Worm (Caenorhabditis elegans) whole organism, young adult: ENCODE data around the gene srh-209.
"Not testable (repeated sequence)": the region's sequence is repeated elsewhere in the genome, so short reads cannot be mapped to it uniquely, and the experiment has no call there.

ENCODE experiments used
- C06A6.2 ChIP-seq: fragments of 200-800 bp; sonication (Bioruptor generic); conservative IDR thresholded peaks from 2 replicates; pipeline ENCODE4 v1.3.6; 2022; ENCODE audit warnings: missing genetic modification characterization, missing compliant biosample characterization
- D2030.7 ChIP-seq: fragments of 200-800 bp; sonication (Bioruptor generic); IDR thresholded peaks from 2 replicates; pipeline ENCODE4 v1.3.6; 2022; ENCODE audit warnings: missing genetic modification reagents, missing genetic modification characterization, missing compliant biosample characterization
- F10E7.11 ChIP-seq: sonication (generic microtip); optimal IDR thresholded peaks from 2 replicates; lab custom pipeline; 2017; ENCODE audit warnings: mild to moderate bottlenecking, missing genetic modification characterization, moderate library complexity, missing compliant biosample characterization
- F22D6.2 ChIP-seq: sonication (generic microtip); optimal IDR thresholded peaks from 2 replicates; lab custom pipeline; 2016; ENCODE audit warnings: mild to moderate bottlenecking, missing genetic modification characterization, missing compliant biosample characterization
- F23B12.7 ChIP-seq: sonication (generic microtip); optimal IDR thresholded peaks from 2 replicates; lab custom pipeline; 2017; ENCODE audit warnings: missing genetic modification characterization, mild to moderate bottlenecking, missing compliant biosample characterization, antibody characterized with exemption, moderate library complexity; ENCODE audit not compliant: insufficient read depth
- F37B4.10 ChIP-seq: fragments of 200-800 bp; sonication (Bioruptor generic); IDR thresholded peaks from 2 replicates; pipeline ENCODE4 v1.3.6; 2022; ENCODE audit warnings: missing genetic modification characterization, missing compliant biosample characterization
- F52B5.7 ChIP-seq: sonication (generic microtip); optimal IDR thresholded peaks from 2 replicates; lab custom pipeline; 2016; ENCODE audit warnings: mild to moderate bottlenecking, missing genetic modification characterization, missing compliant biosample characterization
- F57C9.4 ChIP-seq: sonication (generic microtip); optimal IDR thresholded peaks from 2 replicates; lab custom pipeline; 2017; ENCODE audit warnings: mild to moderate bottlenecking, missing genetic modification characterization, missing compliant biosample characterization
- K12H6.12 ChIP-seq: fragments of 200-800 bp; sonication (Bioruptor generic); optimal IDR thresholded peaks from 2 replicates; lab custom pipeline; 2018; ENCODE audit warnings: mild to moderate bottlenecking, missing genetic modification characterization, missing compliant biosample characterization
- Y79H2A.3 ChIP-seq: fragments of 200-800 bp; sonication (Bioruptor generic); conservative IDR thresholded peaks from 2 replicates; pipeline ENCODE4 v1.3.6; 2022; ENCODE audit warnings: missing genetic modification reagents, missing genetic modification characterization, missing compliant biosample characterization
- aptf-2 ChIP-seq: fragments of 200-800 bp; sonication (Bioruptor generic); conservative IDR thresholded peaks from 2 replicates; pipeline ENCODE4 v1.3.6; 2022; ENCODE audit warnings: missing genetic modification reagents, missing genetic modification characterization, missing compliant biosample characterization
- attf-5 ChIP-seq: fragments of 200-800 bp; sonication (Bioruptor generic); optimal IDR thresholded peaks from 2 replicates; lab custom pipeline; 2018; ENCODE audit warnings: mild to moderate bottlenecking, missing genetic modification characterization, missing compliant biosample characterization
- cebp-2 ChIP-seq: fragments of 200-800 bp; sonication (Bioruptor generic); IDR thresholded peaks from 2 replicates; pipeline ENCODE4 v1.3.6; 2022; ENCODE audit warnings: missing genetic modification characterization, missing compliant biosample characterization
- dox-1 ChIP-seq: fragments of 200-800 bp; sonication (Bioruptor generic); IDR thresholded peaks from 2 replicates; pipeline ENCODE4 v1.3.6; 2022; ENCODE audit warnings: missing genetic modification reagents, missing genetic modification characterization, missing compliant biosample characterization
- egl-44 ChIP-seq: fragments of 200-800 bp; sonication (Bioruptor generic); IDR thresholded peaks from 2 replicates; pipeline ENCODE4 v1.3.6; 2022; ENCODE audit warnings: missing genetic modification reagents, missing genetic modification characterization, missing compliant biosample characterization
- gei-17 ChIP-seq: fragments of 200-800 bp; sonication (Bioruptor generic); optimal IDR thresholded peaks from 2 replicates; lab custom pipeline; 2018; ENCODE audit warnings: mild to moderate bottlenecking, missing genetic modification characterization, missing compliant biosample characterization
- hlh-26 ChIP-seq: fragments of 200-800 bp; sonication (Bioruptor generic); conservative IDR thresholded peaks from 2 replicates; pipeline ENCODE4 v1.3.6; 2022; ENCODE audit warnings: missing genetic modification reagents, missing genetic modification characterization, missing compliant biosample characterization
- hrde-1 ChIP-seq: sonication (generic microtip); optimal IDR thresholded peaks from 2 replicates; lab custom pipeline; 2016; ENCODE audit warnings: missing genetic modification characterization, mild to moderate bottlenecking, missing compliant biosample characterization, moderate library complexity, missing genotype, missing genetic modification reagents, borderline replicate concordance
- lag-1 ChIP-seq: fragments of 200-800 bp; sonication (Bioruptor generic); IDR thresholded peaks from 2 replicates; pipeline ENCODE4 v1.3.6; 2022; ENCODE audit warnings: missing genetic modification reagents, missing genetic modification characterization, missing compliant biosample characterization
- lin-26 ChIP-seq: fragments of 200-800 bp; sonication (Bioruptor generic); IDR thresholded peaks from 2 replicates; pipeline ENCODE4 v1.3.6; 2022; ENCODE audit warnings: missing genetic modification reagents, missing genetic modification characterization, missing compliant biosample characterization
- lin-35 ChIP-seq, 3 experiments: fragments of 150-350 bp in 2 of 3; sonication (generic microtip) in 1 of 3; optimal IDR thresholded peaks; 2 replicates each; lab custom pipeline; 2014 to 2018; ENCODE audit warnings: missing biosample characterization in 3 of 3, missing genetic modification characterization in 3 of 3, missing genetic modification reagents in 3 of 3
- lin-54 ChIP-seq: fragments of 200-800 bp; sonication (Bioruptor generic); optimal IDR thresholded peaks from 2 replicates; lab custom pipeline; 2018; ENCODE audit warnings: mild to moderate bottlenecking, missing genetic modification characterization, missing compliant biosample characterization
- mel-28 ChIP-seq: sonication (generic microtip); optimal IDR thresholded peaks from 2 replicates; lab custom pipeline; 2016; ENCODE audit warnings: borderline replicate concordance, mild to moderate bottlenecking, missing genetic modification characterization, missing compliant biosample characterization
- mes-4 ChIP-seq: sonication (generic microtip); optimal IDR thresholded peaks from 2 replicates; lab custom pipeline; 2016; ENCODE audit warnings: missing genotype, missing genetic modification characterization, missing compliant biosample characterization
- nfya-2 ChIP-seq: fragments of 200-800 bp; sonication (Bioruptor generic); IDR thresholded peaks from 2 replicates; pipeline ENCODE4 v1.3.6; 2022; ENCODE audit warnings: missing genetic modification reagents, missing genetic modification characterization, missing compliant biosample characterization
- repo-1 ChIP-seq: sonication (generic microtip); optimal IDR thresholded peaks from 2 replicates; lab custom pipeline; 2017; ENCODE audit warnings: mild to moderate bottlenecking, missing genetic modification characterization, missing compliant biosample characterization
- sdz-38 ChIP-seq: sonication (generic microtip); optimal IDR thresholded peaks from 2 replicates; lab custom pipeline; 2016; ENCODE audit warnings: missing genotype, missing genetic modification characterization, missing compliant biosample characterization
- snpc-3.4 ChIP-seq: sonication (generic microtip); optimal IDR thresholded peaks from 2 replicates; lab custom pipeline; 2017; ENCODE audit warnings: missing genetic modification characterization, mild to moderate bottlenecking, missing compliant biosample characterization, antibody characterized with exemption, moderate library complexity, missing genotype, missing genetic modification reagents
- snpc-4 ChIP-seq, 5 experiments: fragments of 150-350 bp in 1 of 5; sonication (generic microtip) in 4 of 5; optimal IDR thresholded peaks; 2 replicates each; lab custom pipeline; 2014 to 2018; ENCODE audit warnings: missing genetic modification characterization in 5 of 5, missing biosample characterization in 3 of 5, antibody characterized with exemption in 2 of 5, mild to moderate bottlenecking in 2 of 5, missing compliant biosample characterization in 2 of 5, missing genotype in 2 of 5, moderate library complexity in 2 of 5, missing genetic modification reagents in 1 of 5
- somi-1 ChIP-seq: fragments of 200-800 bp; sonication (Bioruptor generic); optimal IDR thresholded peaks from 2 replicates; lab custom pipeline; 2018; ENCODE audit warnings: mild to moderate bottlenecking, missing genetic modification characterization, missing compliant biosample characterization
- tbp1 ChIP-seq: fragments of 200-800 bp; sonication (Bioruptor generic); optimal IDR thresholded peaks from 2 replicates; lab custom pipeline; 2018; ENCODE audit warnings: mild to moderate bottlenecking, missing genetic modification characterization, missing compliant biosample characterization
- tlf-1 ChIP-seq: fragments of 200-800 bp; sonication (Bioruptor generic); optimal IDR thresholded peaks from 2 replicates; lab custom pipeline; 2018; ENCODE audit warnings: mild to moderate bottlenecking, missing genetic modification characterization, missing compliant biosample characterization
- zim-3 ChIP-seq: sonication (generic microtip); optimal IDR thresholded peaks from 2 replicates; lab custom pipeline; 2017; ENCODE audit warnings: mild to moderate bottlenecking, missing genetic modification characterization, moderate library complexity, missing compliant biosample characterization
- ztf-22 ChIP-seq: fragments of 200-800 bp; sonication (Bioruptor generic); optimal IDR thresholded peaks from 2 replicates; lab custom pipeline; 2018; ENCODE audit warnings: mild to moderate bottlenecking, missing genetic modification characterization, moderate library complexity, missing compliant biosample characterization
- ztf-28 ChIP-seq: fragments of 200-800 bp; sonication (Bioruptor generic); IDR thresholded peaks from 2 replicates; pipeline ENCODE4 v1.3.6; 2022; ENCODE audit warnings: missing genetic modification reagents, missing genetic modification characterization, missing compliant biosample characterization
- ztf-3 ChIP-seq: fragments of 200-800 bp; sonication (Bioruptor generic); optimal IDR thresholded peaks from 2 replicates; lab custom pipeline; 2018; ENCODE audit warnings: mild to moderate bottlenecking, missing genetic modification characterization, missing compliant biosample characterization

The srh-209 gene

ce11 chrV:18404767-18405166 is at the start of gene srh-209:
TSS of gene srh-209 (minus strand) at chrV:18404867.
- TF ChIP-seq F52B5.7 (tag; lab: Kevin White, UChicago); F10E7.11 (tag; lab: Kevin White, UChicago); F37B4.10 (GFP tag; lab: Robert Waterston, UW): not testable (repeated sequence)

ce11 chrV:18444118-18444517 is 39.5 kb upstream of the srh-209 start, which contains the start of gene ZK228.1:
TSS of gene ZK228.1 (plus strand) at chrV:18444418.
- TF ChIP-seq sdz-38 (tag; lab: Kevin White, UChicago): no peak
- TF ChIP-seq F23B12.7 (tag; lab: Kevin White, UChicago): no peak
- no peak for TF ChIP-seq lin-26 (GFP tag; lab: Robert Waterston, UW)
- TF ChIP-seq zim-3 (tag; lab: Kevin White, UChicago): no peak
- TF ChIP-seq egl-44 (GFP tag; lab: Robert Waterston, UW): no peak
- no peak for TF ChIP-seq tbp1 (GFP tag; lab: Kevin White, UChicago)
- no peak for TF ChIP-seq D2030.7
- no peak for TF ChIP-seq mes-4
- TF ChIP-seq mel-28 (tag; lab: Kevin White, UChicago): no peak
- TF ChIP-seq F57C9.4 (tag; lab: Kevin White, UChicago): no peak
- no peak for TF ChIP-seq ztf-28 (GFP tag; lab: Robert Waterston, UW)
- no peak for TF ChIP-seq hlh-26 (GFP tag; lab: Robert Waterston, UW)
- no peak for TF ChIP-seq gei-17 (GFP tag; lab: Kevin White, UChicago)
- TF ChIP-seq F52B5.7 (tag; lab: Kevin White, UChicago): no peak

ce11 chrV:18439469-18439868 is 34.8 kb upstream of the srh-209 start, which contains the start of gene ZK262.9:
TSS of gene ZK262.9 (plus strand) at chrV:18439769.
- TF ChIP-seq ztf-3 (GFP tag; lab: Kevin White, UChicago); cebp-2; ztf-22 (GFP tag; lab: Kevin White, UChicago): not testable (repeated sequence)

- TF ChIP-seq repo-1 (tag; lab: Kevin White, UChicago): no peak
- no peak for TF ChIP-seq dox-1 (GFP tag; lab: Robert Waterston, UW)
- TF ChIP-seq snpc-3.4 (tag; lab: Kevin White, UChicago): no peak
- TF ChIP-seq Y79H2A.3: no peak
- no peak for TF ChIP-seq lin-35 (GFP tag; optimal IDR thresholded peaks at IDR 0.05; lab: Kevin White, UChicago)
- TF ChIP-seq C06A6.2: no peak
- TF ChIP-seq hrde-1 (tag; lab: Kevin White, UChicago): no peak
- TF ChIP-seq F22D6.2: no peak
- no peak for TF ChIP-seq mes-4
- TF ChIP-seq nfya-2: no peak
- no peak for TF ChIP-seq lin-54 (GFP tag; lab: Kevin White, UChicago)
Measured at ce11 chrV:18438081-18438480, 33.4 kb upstream of the srh-209 start, which contains the start of gene ZK262.8. TSS of gene ZK262.8 (plus strand) at chrV:18438381.

- no peak for TF ChIP-seq lag-1 (GFP tag; lab: Robert Waterston, UW)
- no peak for TF ChIP-seq tlf-1 (GFP tag; lab: Kevin White, UChicago)
- TF ChIP-seq snpc-4 (GFP tag; optimal IDR thresholded peaks at IDR 0.05; lab: Kevin White, UChicago): no peak
- TF ChIP-seq snpc-4 (tag; optimal IDR thresholded peaks at IDR 0.05; lab: Kevin White, UChicago): no peak
- no peak for TF ChIP-seq aptf-2
- TF ChIP-seq hlh-26 (GFP tag; lab: Robert Waterston, UW): no peak
- no peak for TF ChIP-seq attf-5
- no peak for TF ChIP-seq C06A6.2
- no peak for TF ChIP-seq K12H6.12 (tag; lab: Kevin White, UChicago)
- no peak for TF ChIP-seq nfya-2
- TF ChIP-seq dox-1 (GFP tag; lab: Robert Waterston, UW): no peak
- no peak for TF ChIP-seq somi-1
Measured at ce11 chrV:18434961-18435360, 30.3 kb upstream of the srh-209 start, which contains the start of gene ZK262.20. TSS of gene ZK262.20 (minus strand) at chrV:18435061.
